Fruit fly (Drosophila melanogaster) whole organism, embryonic: ENCODE data around the gene CG33521.

Source experiments
- BEAF-32 ChIP-seq: fragments of 200-800 bp; sonication (Bioruptor generic); optimal IDR thresholded peaks from 3 replicates; lab custom pipeline; 2017; ENCODE audit warnings: missing biosample characterization, missing genetic modification characterization, mild to moderate bottlenecking, moderate library complexity, missing genetic modification reagents
- CG1024 ChIP-seq: fragments of 200-800 bp; sonication (Bioruptor generic); IDR thresholded peaks from 2 replicates; pipeline ENCODE4 v1.3.6; 2022; ENCODE audit warnings: missing biosample characterization, missing genetic modification characterization
- CG10321 ChIP-seq: fragments of 200-800 bp; sonication (Bioruptor generic); IDR thresholded peaks from 2 replicates; pipeline ENCODE4 v1.3.6; 2022; ENCODE audit warnings: missing biosample characterization, missing genetic modification characterization
- CG10431 ChIP-seq: fragments of 200-800 bp; sonication (Bioruptor generic); optimal IDR thresholded peaks from 3 replicates; lab custom pipeline; 2018; ENCODE audit warnings: missing biosample characterization, mild to moderate bottlenecking, missing genetic modification characterization
- CG12659 ChIP-seq: fragments of 200-800 bp; sonication (Bioruptor generic); optimal IDR thresholded peaks from 3 replicates; lab custom pipeline; 2017; ENCODE audit warnings: mild to moderate bottlenecking, missing biosample characterization, missing genetic modification reagents, missing genetic modification characterization
- CG13296 ChIP-seq: fragments of 200-800 bp; sonication (Bioruptor generic); optimal IDR thresholded peaks from 3 replicates; lab custom pipeline; 2018; ENCODE audit warnings: missing biosample characterization, mild to moderate bottlenecking, missing genetic modification characterization
- CG14965 ChIP-seq: fragments of 200-800 bp; sonication (Bioruptor generic); optimal IDR thresholded peaks from 2 replicates; lab custom pipeline; 2016; ENCODE audit warnings: missing biosample characterization, missing genetic modification characterization, borderline replicate concordance
- CG15514 ChIP-seq: fragments of 200-800 bp; sonication (Bioruptor generic); optimal IDR thresholded peaks from 3 replicates; lab custom pipeline; 2017; ENCODE audit warnings: missing biosample characterization, missing genetic modification characterization, mild to moderate bottlenecking, moderate library complexity, missing genetic modification reagents
- CG15601 ChIP-seq: fragments of 200-800 bp; sonication (Bioruptor generic); optimal IDR thresholded peaks from 3 replicates; lab custom pipeline; 2019; ENCODE audit warnings: missing biosample characterization, mild to moderate bottlenecking, missing genetic modification characterization, moderate library complexity
- CG17802 ChIP-seq: fragments of 200-800 bp; sonication (Bioruptor generic); optimal IDR thresholded peaks from 2 replicates; lab custom pipeline; 2018; ENCODE audit warnings: missing biosample characterization, mild to moderate bottlenecking, missing genetic modification characterization, moderate library complexity
- CG30020 ChIP-seq: fragments of 200-800 bp; optimal IDR thresholded peaks from 2 replicates; lab custom pipeline; 2019; ENCODE audit warnings: missing biosample characterization, mild to moderate bottlenecking, missing genetic modification characterization, moderate library complexity
- CG3281 ChIP-seq: fragments of 200-800 bp; sonication (Bioruptor generic); optimal IDR thresholded peaks from 3 replicates; lab custom pipeline; 2017; ENCODE audit warnings: missing biosample characterization, mild to moderate bottlenecking, missing genetic modification characterization
- CG33557 ChIP-seq: fragments of 200-800 bp; sonication (Bioruptor generic); optimal IDR thresholded peaks from 2 replicates; lab custom pipeline; 2019; ENCODE audit warnings: missing biosample characterization, mild to moderate bottlenecking, missing genetic modification characterization, moderate library complexity
- CG34422 ChIP-seq: fragments of 200-800 bp; sonication (Bioruptor generic); IDR thresholded peaks from 3 replicates; pipeline ENCODE4 v1.3.6; 2022; ENCODE audit warnings: missing biosample characterization, missing genetic modification characterization
- CG3995 ChIP-seq: fragments of 200-800 bp; sonication (Bioruptor generic); optimal IDR thresholded peaks from 3 replicates; lab custom pipeline; 2016; ENCODE audit warnings: missing biosample characterization, missing genetic modification characterization
- CG4424 ChIP-seq: fragments of 200-800 bp; sonication (Bioruptor generic); optimal IDR thresholded peaks from 3 replicates; lab custom pipeline; 2016; ENCODE audit warnings: missing biosample characterization, missing genetic modification characterization
- CG6683 ChIP-seq: fragments of 200-800 bp; sonication (Bioruptor generic); optimal IDR thresholded peaks from 2 replicates; lab custom pipeline; 2017; ENCODE audit warnings: missing biosample characterization, mild to moderate bottlenecking, missing genetic modification characterization, missing genetic modification reagents
- CG6765 ChIP-seq: fragments of 200-800 bp; sonication (Bioruptor generic); optimal IDR thresholded peaks from 3 replicates; lab custom pipeline; 2017; ENCODE audit warnings: missing biosample characterization, mild to moderate bottlenecking, missing genetic modification characterization
- CG7271 ChIP-seq: fragments of 200-800 bp; sonication (Bioruptor generic); optimal IDR thresholded peaks from 2 replicates; lab custom pipeline; 2018; ENCODE audit warnings: missing biosample characterization, mild to moderate bottlenecking, missing genetic modification characterization, moderate library complexity
- CoRest ChIP-seq: fragments of 200-800 bp; sonication (Bioruptor generic); optimal IDR thresholded peaks from 3 replicates; lab custom pipeline; 2018; ENCODE audit warnings: missing biosample characterization, mild to moderate bottlenecking, missing genetic modification characterization, moderate library complexity
- Dip2 ChIP-seq: fragments of 200-800 bp; sonication (Bioruptor generic); IDR thresholded peaks from 2 replicates; pipeline ENCODE4 v1.3.6; 2022; ENCODE audit warnings: missing biosample characterization, missing genetic modification characterization
- Eip74EF ChIP-seq, 2 experiments: fragments of 200-800 bp in 1 of 2; fragments of >200 bp in 1 of 2; sonication (Bioruptor generic) in 1 of 2; optimal IDR thresholded peaks; 2 replicates each; lab custom pipeline; 2017 to 2019; ENCODE audit warnings: missing biosample characterization in 2 of 2, missing genetic modification characterization in 2 of 2, mild to moderate bottlenecking in 1 of 2, moderate library complexity in 1 of 2
- Elba2 ChIP-seq: fragments of 200-800 bp; sonication (Bioruptor generic); optimal IDR thresholded peaks from 3 replicates; lab custom pipeline; 2016; ENCODE audit warnings: missing biosample characterization, missing genetic modification characterization
- Fer1 ChIP-seq: fragments of 200-800 bp; sonication (Bioruptor generic); optimal IDR thresholded peaks from 2 replicates; lab custom pipeline; 2017; ENCODE audit warnings: missing biosample characterization, mild to moderate bottlenecking, missing genetic modification characterization
- HLH54F ChIP-seq: fragments of 200-800 bp; sonication (Bioruptor generic); optimal IDR thresholded peaks from 3 replicates; lab custom pipeline; 2016; ENCODE audit warnings: missing biosample characterization, missing genetic modification characterization
- Hey ChIP-seq: fragments of 200-800 bp; sonication (Bioruptor generic); optimal IDR thresholded peaks from 3 replicates; lab custom pipeline; 2018; ENCODE audit warnings: missing biosample characterization, mild to moderate bottlenecking, missing genetic modification characterization
- HmgZ ChIP-seq: fragments of 200-800 bp; sonication (Bioruptor generic); optimal IDR thresholded peaks from 2 replicates; lab custom pipeline; 2018; ENCODE audit warnings: missing biosample characterization, mild to moderate bottlenecking, missing genetic modification characterization
- Meics ChIP-seq: fragments of 200-800 bp; sonication (Bioruptor generic); optimal IDR thresholded peaks from 2 replicates; lab custom pipeline; 2017; ENCODE audit warnings: missing biosample characterization, mild to moderate bottlenecking, missing genetic modification characterization
- Pdp1 ChIP-seq, 2 experiments: fragments of 200-800 bp; sonication (Bioruptor generic); optimal IDR thresholded peaks; 3 replicates each; lab custom pipeline; 2016; ENCODE audit warnings: missing biosample characterization in 2 of 2, missing genetic modification characterization in 2 of 2, mild to moderate bottlenecking in 1 of 2, moderate library complexity in 1 of 2
- Scr ChIP-seq: fragments of 200-800 bp; sonication (Bioruptor generic); IDR thresholded peaks from 2 replicates; pipeline ENCODE4 v1.3.6; 2022; ENCODE audit warnings: missing biosample characterization, missing genetic modification characterization; ENCODE audit not compliant: partially characterized antibody
- Sry-δ ChIP-seq: fragments of 200-800 bp; sonication (Bioruptor generic); optimal IDR thresholded peaks from 2 replicates; lab custom pipeline; 2016; ENCODE audit warnings: missing biosample characterization, missing genetic modification characterization
- ato ChIP-seq: fragments of 200-800 bp; sonication (Bioruptor generic); IDR thresholded peaks from 2 replicates; pipeline ENCODE4 v1.3.6; 2022; ENCODE audit warnings: missing biosample characterization, missing genetic modification characterization; ENCODE audit not compliant: partially characterized antibody
- bsh ChIP-seq, 2 experiments: fragments of 200-800 bp; sonication (Bioruptor generic); optimal IDR thresholded peaks; 2 replicates each; lab custom pipeline; 2017 to 2018; ENCODE audit warnings: mild to moderate bottlenecking in 2 of 2, missing biosample characterization in 2 of 2, missing genetic modification characterization in 2 of 2, moderate library complexity in 1 of 2
- btn ChIP-seq: fragments of 200-800 bp; sonication (Bioruptor generic); optimal IDR thresholded peaks from 2 replicates; lab custom pipeline; 2016; ENCODE audit warnings: missing biosample characterization, missing genetic modification characterization
- crol ChIP-seq: fragments of 200-800 bp; sonication (Bioruptor generic); IDR thresholded peaks from 2 replicates; pipeline ENCODE4 v1.3.6; 2022; ENCODE audit warnings: missing biosample characterization, missing genetic modification characterization
- danr ChIP-seq: fragments of 200-800 bp; sonication (Bioruptor generic); IDR thresholded peaks from 2 replicates; pipeline ENCODE4 v1.3.6; 2022; ENCODE audit warnings: missing biosample characterization, missing genetic modification characterization
- eve ChIP-seq, 2 experiments: fragments of >200 bp; optimal IDR thresholded peaks; 2 replicates each; lab custom pipeline; 2017; ENCODE audit warnings: missing biosample characterization in 2 of 2, missing genetic modification characterization in 2 of 2
- fd96Cb ChIP-seq: fragments of 200-800 bp; sonication (Bioruptor generic); optimal IDR thresholded peaks from 2 replicates; lab custom pipeline; 2018; ENCODE audit warnings: missing biosample characterization, mild to moderate bottlenecking, missing genetic modification characterization, moderate library complexity
- gem ChIP-seq: fragments of 200-800 bp; sonication (Bioruptor generic); optimal IDR thresholded peaks from 2 replicates; lab custom pipeline; 2019; ENCODE audit warnings: missing biosample characterization, mild to moderate bottlenecking, missing genetic modification characterization, moderate library complexity
- kay ChIP-seq: fragments of 200-800 bp; sonication (Bioruptor generic); optimal IDR thresholded peaks from 2 replicates; lab custom pipeline; 2016; ENCODE audit warnings: missing biosample characterization, missing genetic modification characterization
- lola ChIP-seq, 3 experiments: fragments of >200 bp in 2 of 3; fragments of 200-800 bp in 1 of 3; sonication (Bioruptor generic) in 1 of 3; optimal IDR thresholded peaks; 2 replicates each; lab custom pipeline; 2017 to 2019; ENCODE audit warnings: missing biosample characterization in 3 of 3, missing genetic modification characterization in 3 of 3, mild to moderate bottlenecking in 1 of 3, moderate library complexity in 1 of 3
- pfk ChIP-seq: fragments of 200-800 bp; sonication (Bioruptor generic); optimal IDR thresholded peaks from 2 replicates; lab custom pipeline; 2018; ENCODE audit warnings: missing biosample characterization, mild to moderate bottlenecking, missing genetic modification characterization, moderate library complexity
- pzg ChIP-seq: fragments of 200-800 bp; sonication (Bioruptor generic); optimal IDR thresholded peaks from 3 replicates; lab custom pipeline; 2018; ENCODE audit warnings: missing biosample characterization, mild to moderate bottlenecking, missing genetic modification characterization, moderate library complexity
- row ChIP-seq: fragments of 200-800 bp; sonication (Bioruptor generic); IDR thresholded peaks from 3 replicates; pipeline ENCODE4 v1.3.6; 2022; ENCODE audit warnings: missing biosample characterization, missing genetic modification characterization
- ssp ChIP-seq: fragments of 200-800 bp; sonication (Bioruptor generic); IDR thresholded peaks from 2 replicates; pipeline ENCODE4 v1.3.6; 2022; ENCODE audit warnings: missing biosample characterization, missing genetic modification characterization
- toy ChIP-seq: fragments of 200-800 bp; sonication (Bioruptor generic); IDR thresholded peaks from 2 replicates; pipeline ENCODE4 v1.3.6; 2022; ENCODE audit warnings: missing biosample characterization, missing genetic modification characterization
- tup ChIP-seq: fragments of 200-800 bp; sonication (Bioruptor generic); optimal IDR thresholded peaks from 2 replicates; lab custom pipeline; 2016; ENCODE audit warnings: missing biosample characterization, mild to moderate bottlenecking, missing genetic modification characterization, moderate library complexity
- vfl ChIP-seq: fragments of 200-800 bp; sonication (Bioruptor generic); optimal IDR thresholded peaks from 2 replicates; lab custom pipeline; 2016; ENCODE audit warnings: missing biosample characterization, missing genetic modification characterization
- wdn ChIP-seq: fragments of 200-800 bp; sonication (Bioruptor generic); IDR thresholded peaks from 2 replicates; pipeline ENCODE4 v1.3.6; 2022; ENCODE audit warnings: missing biosample characterization, missing genetic modification characterization

The CG33521 gene

DNA sequence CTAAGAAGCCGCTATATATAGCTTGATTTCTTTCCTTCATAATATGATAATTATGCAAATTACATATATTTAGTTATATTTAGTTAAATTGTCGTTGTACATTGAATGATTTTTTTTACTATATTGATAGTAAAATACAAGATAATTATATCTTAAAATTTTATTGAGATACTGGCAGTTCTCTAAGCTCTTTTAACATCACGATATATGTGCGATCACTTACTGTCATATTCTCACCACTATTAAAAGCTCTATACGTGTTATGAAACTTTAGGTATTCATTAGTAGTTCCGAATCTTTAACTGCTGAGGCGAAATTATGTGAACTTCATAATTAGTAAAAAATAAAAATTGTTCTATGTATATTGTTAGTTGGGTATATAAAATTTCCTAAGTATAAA lies 13.0 kb downstream of the CG33521 start, which contains the start of gene Mitf:
Gene Mitf, plus strand, starts transcription at position 254 of the 400 bp plus-strand sequence.
- TF ChIP-seq BEAF-32 (GFP tag; lab: Kevin White, UChicago): peak; percentile 49
- peak; percentile 13 for TF ChIP-seq pzg (GFP tag; lab: Kevin White, UChicago)
- peak; percentile 55 for TF ChIP-seq ssp (GFP tag; lab: Robert Waterston, UW)
- peak; percentile 4 for TF ChIP-seq Sry-δ (GFP tag; lab: Kevin White, UChicago)
- TF ChIP-seq CG7271: no peak
- peak; percentile 68 for TF ChIP-seq CG17802 (tag; lab: Kevin White, UChicago)
- no peak for TF ChIP-seq CoRest (tag; lab: Kevin White, UChicago)
- no peak for TF ChIP-seq toy
- TF ChIP-seq CG1024 (GFP tag; lab: Robert Waterston, UW): peak; percentile 82
- peak; percentile 91 for TF ChIP-seq CG15514 (GFP tag; lab: Kevin White, UChicago)
- TF ChIP-seq Scr: peak; percentile 19; the same call in 1 of the 2 replicates
- peak in 1 of 2 experiments; percentile 32 for TF ChIP-seq Pdp1 (GFP tag; optimal IDR thresholded peaks at IDR 0.05; lab: Kevin White, UChicago)
- TF ChIP-seq Dip2 (GFP tag; lab: Robert Waterston, UW): no peak
- peak; percentile 71 for TF ChIP-seq CG30020 (tag; lab: Kevin White, UChicago)
- TF ChIP-seq CG3995 (GFP tag; lab: Kevin White, UChicago): peak; percentile 60
- no peak for TF ChIP-seq vfl (GFP tag; lab: Kevin White, UChicago)
- TF ChIP-seq row: peak; percentile 55

DNA sequence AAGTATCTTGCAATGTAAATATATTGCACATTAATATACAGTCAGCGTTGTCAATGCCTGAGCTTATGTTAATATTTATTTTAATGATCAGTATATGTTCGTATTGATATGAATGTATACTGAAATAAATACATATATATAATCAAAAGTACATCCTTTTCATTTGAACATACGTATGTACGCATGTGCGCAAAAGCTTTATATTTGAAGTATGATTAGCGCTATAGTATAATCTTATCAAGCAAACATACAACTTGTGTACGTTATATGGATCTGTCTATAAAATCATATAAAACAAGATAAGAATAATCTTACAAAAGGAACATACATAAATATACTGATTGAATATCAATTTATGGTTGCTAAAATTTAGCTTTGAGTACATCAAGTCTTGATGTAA lies 13.6 kb downstream of the CG33521 start:
- TF ChIP-seq CG14965 (GFP tag; lab: Kevin White, UChicago) (no peak), wdn (no peak), kay (GFP tag; lab: Kevin White, UChicago) (no peak), CG3281 (GFP tag; lab: Kevin White, UChicago) (peak; percentile 40), CG10431 (GFP tag; lab: Kevin White, UChicago) (peak; percentile 60), lola (GFP tag; optimal IDR thresholded peaks at IDR 0.05; lab: Kevin White, UChicago) (peak in 1 of 3 experiments; percentile 37), CG33557 (GFP tag; lab: Kevin White, UChicago) (peak; percentile 72), HLH54F (GFP tag; lab: Kevin White, UChicago) (no peak), gem (tag; lab: Kevin White, UChicago) (peak; percentile 0), HmgZ (peak; percentile 28), ato (no peak), pfk (GFP tag; lab: Kevin White, UChicago) (peak; percentile 55), CG6683 (GFP tag; lab: Kevin White, UChicago) (no peak), CG15601 (tag; lab: Kevin White, UChicago) (peak; percentile 78), crol (GFP tag; lab: Robert Waterston, UW) (no peak), fd96Cb (tag; lab: Kevin White, UChicago) (no peak), tup (GFP tag; lab: Kevin White, UChicago) (no peak), Eip74EF (GFP tag; optimal IDR thresholded peaks at IDR 0.05; lab: Kevin White, UChicago) (peak in 1 of 2 experiments; percentile 74), Elba2 (GFP tag; lab: Kevin White, UChicago) (no peak), bsh (GFP tag; optimal IDR thresholded peaks at IDR 0.05; lab: Kevin White, UChicago) (peak in 1 of 2 experiments; percentile 9), CG6765 (GFP tag; lab: Kevin White, UChicago) (peak; percentile 5), Meics (GFP tag; lab: Kevin White, UChicago) (no peak), CG12659 (GFP tag; lab: Kevin White, UChicago) (peak; percentile 44), CG4424 (GFP tag; lab: Kevin White, UChicago) (no peak), CG13296 (peak; percentile 76), CG34422 (GFP tag; lab: Robert Waterston, UW) (no peak), Fer1 (GFP tag; lab: Kevin White, UChicago) (peak; percentile 52), danr (no peak), CG10321 (GFP tag; lab: Robert Waterston, UW) (no peak), eve (GFP tag; optimal IDR thresholded peaks at IDR 0.05; lab: Kevin White, UChicago) (peak in 1 of 2 experiments; percentile 27), Hey (no peak), btn (GFP tag; lab: Kevin White, UChicago) (no peak)
